Worm (Caenorhabditis elegans) whole organism, L2 larva: ENCODE measurements around the gene Y105C5A.508.

Source experiments
- C34F6.9 ChIP-seq: fragments of 150-350 bp; optimal IDR thresholded peaks from 2 replicates; lab custom pipeline; 2014; ENCODE audit warnings: missing biosample characterization, missing genetic modification characterization
- F13H6.1 ChIP-seq: sonication (generic microtip); optimal IDR thresholded peaks from 2 replicates; lab custom pipeline; 2016; ENCODE audit warnings: missing genetic modification characterization, missing compliant biosample characterization
- R02D3.7 ChIP-seq: fragments of 150-350 bp; optimal IDR thresholded peaks from 2 replicates; lab custom pipeline; 2014; ENCODE audit warnings: missing biosample characterization, missing genetic modification characterization
- Y55F3AM.14 ChIP-seq: fragments of 200-800 bp; sonication (Bioruptor generic); optimal IDR thresholded peaks from 2 replicates; lab custom pipeline; 2018; ENCODE audit warnings: mild to moderate bottlenecking, missing genetic modification characterization, missing compliant biosample characterization
- ZK546.5 ChIP-seq: sonication (generic microtip); optimal IDR thresholded peaks from 2 replicates; lab custom pipeline; 2017; ENCODE audit warnings: missing biosample characterization, missing genetic modification characterization
- alr-1 ChIP-seq: fragments of 150-350 bp; optimal IDR thresholded peaks from 2 replicates; lab custom pipeline; 2014; ENCODE audit warnings: missing biosample characterization, missing genetic modification characterization
- ama-1 ChIP-seq: fragments of 150-350 bp; optimal IDR thresholded peaks from 2 replicates; lab custom pipeline; 2018; ENCODE audit warnings: inconsistent platforms
- blmp-1 ChIP-seq: sonication (generic microtip); optimal IDR thresholded peaks from 2 replicates; lab custom pipeline; 2017; ENCODE audit warnings: missing genetic modification characterization, mild to moderate bottlenecking, missing compliant biosample characterization, antibody characterized with exemption, moderate library complexity; ENCODE audit not compliant: insufficient read depth
- ceh-82 ChIP-seq: fragments of 150-350 bp; optimal IDR thresholded peaks from 2 replicates; lab custom pipeline; 2014; ENCODE audit warnings: missing biosample characterization, missing genetic modification characterization
- crh-2 ChIP-seq: sonication (generic microtip); optimal IDR thresholded peaks from 2 replicates; lab custom pipeline; 2017; ENCODE audit warnings: missing biosample characterization, missing genetic modification characterization
- dmd-4 ChIP-seq: sonication (generic microtip); optimal IDR thresholded peaks from 2 replicates; lab custom pipeline; 2017; ENCODE audit warnings: missing biosample characterization, missing genetic modification characterization
- egl-27 ChIP-seq: sonication (generic microtip); optimal IDR thresholded peaks from 3 replicates; lab custom pipeline; 2017; ENCODE audit warnings: missing biosample characterization, missing genetic modification reagents, missing genetic modification characterization
- elt-1 ChIP-seq: fragments of 150-350 bp; optimal IDR thresholded peaks from 2 replicates; lab custom pipeline; 2014; ENCODE audit warnings: missing biosample characterization, missing genetic modification characterization
- elt-3 ChIP-seq: sonication (generic microtip); optimal IDR thresholded peaks from 2 replicates; lab custom pipeline; 2017; ENCODE audit warnings: missing biosample characterization, missing genetic modification characterization
- fos-1 ChIP-seq: fragments of 150-350 bp; optimal IDR thresholded peaks from 2 replicates; lab custom pipeline; 2014; ENCODE audit warnings: missing biosample characterization, missing genetic modification characterization
- gmeb-1 ChIP-seq: fragments of 150-350 bp; optimal IDR thresholded peaks from 2 replicates; lab custom pipeline; 2014; ENCODE audit warnings: missing biosample characterization, missing genetic modification characterization
- lin-11 ChIP-seq: fragments of 150-350 bp; sonication (generic microtip); optimal IDR thresholded peaks from 2 replicates; lab custom pipeline; 2014; ENCODE audit warnings: missing biosample characterization, missing genetic modification characterization, inconsistent platforms, mixed read lengths
- lin-13 ChIP-seq: fragments of 150-350 bp; optimal IDR thresholded peaks from 2 replicates; lab custom pipeline; 2014; ENCODE audit warnings: missing biosample characterization, missing genetic modification reagents, missing genetic modification characterization
- lin-39 ChIP-seq: fragments of 150-350 bp; optimal IDR thresholded peaks from 2 replicates; lab custom pipeline; 2014; ENCODE audit warnings: missing biosample characterization, missing genetic modification reagents, missing genetic modification characterization
- lsy-2 ChIP-seq, 2 experiments: fragments of 150-350 bp in 1 of 2; sonication (generic microtip) in 1 of 2; optimal IDR thresholded peaks; 2 replicates each; lab custom pipeline; 2014 to 2017; ENCODE audit warnings: missing biosample characterization in 2 of 2, missing genetic modification characterization in 2 of 2
- mab-5 ChIP-seq: fragments of 150-350 bp; optimal IDR thresholded peaks from 2 replicates; lab custom pipeline; 2014; ENCODE audit warnings: missing biosample characterization, missing genetic modification characterization
- mbf-1 ChIP-seq: sonication (generic microtip); optimal IDR thresholded peaks from 2 replicates; lab custom pipeline; 2017; ENCODE audit warnings: missing biosample characterization, missing genetic modification characterization
- nhr-11 ChIP-seq: fragments of 150-350 bp; optimal IDR thresholded peaks from 2 replicates; lab custom pipeline; 2014; ENCODE audit warnings: missing biosample characterization, missing genetic modification characterization
- nhr-12 ChIP-seq: fragments of 150-350 bp; optimal IDR thresholded peaks from 2 replicates; lab custom pipeline; 2014; ENCODE audit warnings: missing biosample characterization, missing genetic modification characterization
- nhr-129 ChIP-seq: fragments of 150-350 bp; optimal IDR thresholded peaks from 2 replicates; lab custom pipeline; 2014; ENCODE audit warnings: missing biosample characterization, missing genetic modification characterization
- nhr-21 ChIP-seq: fragments of 150-350 bp; optimal IDR thresholded peaks from 2 replicates; lab custom pipeline; 2014; ENCODE audit warnings: missing biosample characterization, missing genetic modification characterization
- nhr-237 ChIP-seq: fragments of 150-350 bp; optimal IDR thresholded peaks from 2 replicates; lab custom pipeline; 2014; ENCODE audit warnings: missing biosample characterization, missing genetic modification characterization
- sem-4 ChIP-seq: fragments of 150-350 bp; optimal IDR thresholded peaks from 2 replicates; lab custom pipeline; 2014; ENCODE audit warnings: missing biosample characterization, missing genetic modification reagents, missing genetic modification characterization
- skn-1 ChIP-seq: sonication (generic microtip); optimal IDR thresholded peaks from 2 replicates; lab custom pipeline; 2017; ENCODE audit warnings: missing biosample characterization, missing genetic modification characterization
- sma-3 ChIP-seq: sonication (generic microtip); optimal IDR thresholded peaks from 2 replicates; lab custom pipeline; 2016; ENCODE audit warnings: missing genetic modification reagents, missing genetic modification characterization, missing compliant biosample characterization
- sma-9 ChIP-seq, 2 experiments: fragments of 150-350 bp in 1 of 2; sonication (generic microtip) in 1 of 2; optimal IDR thresholded peaks; 2 replicates each; lab custom pipeline; 2014 to 2016; ENCODE audit warnings: missing genetic modification characterization in 2 of 2, mild to moderate bottlenecking in 1 of 2, missing biosample characterization in 1 of 2, missing compliant biosample characterization in 1 of 2, missing genetic modification reagents in 1 of 2, moderate library complexity in 1 of 2
- snpc-4 ChIP-seq: fragments of 150-350 bp; optimal IDR thresholded peaks from 2 replicates; lab custom pipeline; 2014; ENCODE audit warnings: missing biosample characterization, missing genetic modification characterization
- unc-39 ChIP-seq: fragments of 150-350 bp; optimal IDR thresholded peaks from 2 replicates; lab custom pipeline; 2014; ENCODE audit warnings: missing biosample characterization, missing genetic modification characterization
- unc-55 ChIP-seq: fragments of 150-350 bp; sonication (generic microtip); optimal IDR thresholded peaks from 3 replicates; lab custom pipeline; 2014; ENCODE audit warnings: missing biosample characterization, missing genetic modification reagents, missing genetic modification characterization
- unc-62 ChIP-seq: fragments of 150-350 bp; optimal IDR thresholded peaks from 2 replicates; lab custom pipeline; 2014; ENCODE audit warnings: missing biosample characterization, missing genetic modification reagents, missing genetic modification characterization
- zag-1 ChIP-seq: fragments of 150-350 bp; optimal IDR thresholded peaks from 2 replicates; lab custom pipeline; 2014; ENCODE audit warnings: missing biosample characterization, missing genetic modification characterization
- ztf-1 ChIP-seq: fragments of 200-800 bp; sonication (Bioruptor generic); conservative IDR thresholded peaks from 2 replicates; pipeline ENCODE4 v1.3.6; 2022; ENCODE audit warnings: missing genetic modification characterization, missing compliant biosample characterization
- ztf-11 ChIP-seq: sonication (generic microtip); optimal IDR thresholded peaks from 2 replicates; lab custom pipeline; 2017; ENCODE audit warnings: missing biosample characterization, missing genetic modification characterization
- ztf-4 ChIP-seq: fragments of 150-350 bp; optimal IDR thresholded peaks from 2 replicates; lab custom pipeline; 2014; ENCODE audit warnings: missing biosample characterization, missing genetic modification characterization

The Y105C5A.508 gene

ce11 chrIV:15583620-15584019, at the start of gene Y105C5A.508:
Gene Y105C5A.508, plus strand, starts transcription at chrIV:15583920.
- TF ChIP-seq elt-1, result no peak
- TF ChIP-seq, all 48 proteins: peak for 0

ce11 chrIV:15537338-15537737, 46.4 kb upstream of the Y105C5A.508 start:
- TF ChIP-seq ztf-11 (tag; lab: Kevin White, UChicago) (no peak), R02D3.7 (no peak), ceh-82 (tag; lab: Kevin White, UChicago) (no peak), nhr-237 (tag; lab: Kevin White, UChicago) (no peak), lin-11 (no peak), ZK546.5 (tag; lab: Kevin White, UChicago) (no peak), elt-3 (tag; lab: Kevin White, UChicago) (no peak), alr-1 (tag; lab: Kevin White, UChicago) (no peak), dmd-4 (tag; lab: Kevin White, UChicago) (no peak), nhr-21 (tag; lab: Kevin White, UChicago) (no peak), blmp-1 (no peak), ama-1 (lab: Kevin White, UChicago) (no peak), unc-39 (tag; lab: Kevin White, UChicago) (no peak), unc-55 (no peak)

DNA sequence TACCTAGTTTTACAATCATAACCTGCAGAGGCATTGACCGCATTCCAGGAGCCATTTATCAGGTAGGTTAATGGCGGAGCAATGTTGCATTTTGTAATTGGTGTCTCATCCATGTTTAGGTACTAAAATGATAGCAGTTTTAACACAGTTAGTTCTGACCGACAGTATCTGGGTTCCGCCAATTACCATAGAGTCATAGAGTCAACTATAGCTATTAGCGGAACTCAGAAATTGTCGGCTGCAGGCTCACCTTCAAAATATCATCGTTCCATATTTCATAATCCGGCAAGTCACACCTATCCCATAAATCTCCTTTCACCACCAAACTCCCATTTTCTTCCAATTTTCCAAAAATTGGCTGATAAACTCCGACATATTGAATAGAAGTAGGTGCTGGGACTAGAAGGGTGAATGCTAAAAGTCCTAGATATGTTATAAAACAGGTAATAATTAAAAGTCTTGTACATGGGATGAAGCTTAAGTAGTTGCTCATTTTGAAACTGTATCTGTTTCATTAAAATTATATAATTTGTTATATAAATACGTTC, 44.2 kb upstream of the Y105C5A.508 start, which contains the start of gene Y73F8A.35:
Gene Y73F8A.35, minus strand, starts transcription at position 498 of the 548 bp plus-strand sequence.
- TF ChIP-seq nhr-21 (tag; lab: Kevin White, UChicago), result no peak
- no peak for TF ChIP-seq fos-1 (tag; lab: Kevin White, UChicago)
- TF ChIP-seq nhr-11 (tag; lab: Kevin White, UChicago), result no peak
- TF ChIP-seq zag-1 (tag; lab: Kevin White, UChicago), result no peak
- TF ChIP-seq R02D3.7, result no peak
- TF ChIP-seq lin-39 (tag; lab: Kevin White, UChicago), result no peak
- no peak for TF ChIP-seq unc-39 (tag; lab: Kevin White, UChicago)
- no peak for TF ChIP-seq lin-11
- TF ChIP-seq sma-9 (GFP tag; optimal IDR thresholded peaks at IDR 0.05; lab: Kevin White, UChicago), result no peak
- TF ChIP-seq sma-9 (tag; optimal IDR thresholded peaks at IDR 0.05; lab: Kevin White, UChicago), result no peak
- no peak for TF ChIP-seq dmd-4 (tag; lab: Kevin White, UChicago)
- TF ChIP-seq crh-2, result no peak
- TF ChIP-seq ama-1 (lab: Kevin White, UChicago), result no peak
- TF ChIP-seq C34F6.9 (tag; lab: Kevin White, UChicago), result no peak
- no peak for TF ChIP-seq lsy-2 (tag; optimal IDR thresholded peaks at IDR 0.05; lab: Kevin White, UChicago)

DNA sequence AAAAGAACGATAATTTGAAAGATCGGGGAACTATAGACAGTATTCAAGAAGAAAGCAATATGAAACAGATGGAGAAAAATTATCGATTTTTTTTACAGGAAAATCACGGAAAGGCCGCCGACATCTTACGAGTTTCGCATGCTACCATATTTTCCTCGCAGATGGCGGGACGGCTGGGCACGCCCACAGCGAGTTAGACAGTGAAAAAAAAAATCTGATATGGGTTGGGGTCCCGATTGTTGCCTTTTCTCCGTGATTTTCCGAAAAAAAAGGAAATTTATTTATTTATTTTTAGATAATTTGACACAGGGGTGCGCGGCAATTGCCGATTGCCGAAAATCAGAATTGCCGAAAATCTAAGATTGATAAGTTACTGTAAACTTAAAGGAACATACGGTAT, 28.9 kb upstream of the Y105C5A.508 start:
- TF ChIP-seq elt-3 (tag; lab: Kevin White, UChicago) (no peak), Y55F3AM.14 (GFP tag; lab: Kevin White, UChicago) (no peak), ztf-1 (GFP tag; lab: Robert Waterston, UW) (no peak), nhr-12 (tag; lab: Kevin White, UChicago) (no peak), mbf-1 (no peak), ztf-11 (tag; lab: Kevin White, UChicago) (no peak), alr-1 (tag; lab: Kevin White, UChicago) (no peak), crh-2 (no peak)

ce11 chrIV:15559065-15559464, 24.7 kb upstream of the Y105C5A.508 start:
- no peak for TF ChIP-seq mab-5 (tag; lab: Kevin White, UChicago)
- no peak for TF ChIP-seq sma-9 (GFP tag; optimal IDR thresholded peaks at IDR 0.05; lab: Kevin White, UChicago)
- TF ChIP-seq sma-9 (tag; optimal IDR thresholded peaks at IDR 0.05; lab: Kevin White, UChicago), result no peak
- TF ChIP-seq lsy-2 (tag; optimal IDR thresholded peaks at IDR 0.05; lab: Kevin White, UChicago), result peak in 1 of 2 experiments; percentile 1
- peak; percentile 5 for TF ChIP-seq gmeb-1 (tag; lab: Kevin White, UChicago)
- peak; percentile 72 for TF ChIP-seq fos-1 (tag; lab: Kevin White, UChicago)

DNA sequence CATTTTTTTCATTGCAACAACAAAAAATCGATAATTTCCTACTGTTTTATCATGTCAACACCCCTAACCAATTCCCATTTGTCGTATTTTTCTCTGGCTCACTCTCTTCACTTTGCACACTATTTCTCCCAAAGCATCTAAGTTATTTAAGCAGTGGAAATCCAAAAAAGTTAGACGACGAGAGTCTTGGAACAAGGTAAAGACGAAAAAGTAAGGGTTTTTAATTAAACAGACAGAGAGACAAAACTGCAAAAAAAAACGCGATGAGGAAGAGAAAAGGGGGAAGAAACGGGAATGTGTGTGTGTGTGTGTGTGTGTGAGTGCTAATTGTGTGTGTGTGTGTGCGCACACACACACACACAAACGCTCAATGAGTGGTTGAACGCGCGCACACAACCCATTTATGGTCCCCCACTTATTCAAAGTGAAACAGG, 22.5 kb upstream of the Y105C5A.508 start:
- TF ChIP-seq skn-1 (tag; lab: Kevin White, UChicago), result no peak
- peak; percentile 97 for TF ChIP-seq unc-55
- TF ChIP-seq elt-1, result no peak
- TF ChIP-seq nhr-129 (tag; lab: Kevin White, UChicago), result peak; percentile 76
- peak; percentile 71 for TF ChIP-seq C34F6.9 (tag; lab: Kevin White, UChicago)
- no peak for TF ChIP-seq sma-3 (GFP tag; lab: Kevin White, UChicago)
- peak; percentile 45 to 85 for TF ChIP-seq lsy-2 (tag; optimal IDR thresholded peaks at IDR 0.05; lab: Kevin White, UChicago)
- TF ChIP-seq dmd-4 (tag; lab: Kevin White, UChicago), result no peak
- no peak for TF ChIP-seq ztf-4 (tag; lab: Kevin White, UChicago)
- TF ChIP-seq F13H6.1 (tag; lab: Kevin White, UChicago), result peak; percentile 41
- TF ChIP-seq egl-27 (tag; lab: Kevin White, UChicago), result peak; percentile 25
- peak; percentile 66 for TF ChIP-seq sem-4 (tag; lab: Kevin White, UChicago)
- no peak for TF ChIP-seq nhr-21 (tag; lab: Kevin White, UChicago)
- no peak for TF ChIP-seq unc-62 (GFP tag; lab: Kevin White, UChicago)
- TF ChIP-seq snpc-4 (tag; lab: Kevin White, UChicago), result no peak
- TF ChIP-seq crh-2, result peak; percentile 39
- TF ChIP-seq sma-9 (GFP tag; optimal IDR thresholded peaks at IDR 0.05; lab: Kevin White, UChicago), result no peak
- TF ChIP-seq sma-9 (tag; optimal IDR thresholded peaks at IDR 0.05; lab: Kevin White, UChicago), result no peak
- no peak for TF ChIP-seq lin-13 (GFP tag; lab: Kevin White, UChicago)
- TF ChIP-seq gmeb-1 (tag; lab: Kevin White, UChicago), result no peak
- peak; percentile 68 for TF ChIP-seq zag-1 (tag; lab: Kevin White, UChicago)
- TF ChIP-seq, all 48 proteins: peak for 9
